Worm (Caenorhabditis elegans) whole organism, L1 larva: ENCODE measurements around the gene srw-4.

ENCODE experiments used
- C16A3.4 ChIP-seq: fragments of 150-350 bp; optimal IDR thresholded peaks from 2 replicates; lab custom pipeline; 2014; ENCODE audit warnings: missing biosample characterization, missing genetic modification characterization
- C34B4.2 ChIP-seq: sonication (generic microtip); optimal IDR thresholded peaks from 2 replicates; lab custom pipeline; 2017; ENCODE audit warnings: mild to moderate bottlenecking, missing genetic modification characterization, missing compliant biosample characterization
- F16B12.6 ChIP-seq: fragments of 150-350 bp; optimal IDR thresholded peaks from 2 replicates; lab custom pipeline; 2014; ENCODE audit warnings: missing biosample characterization, missing genetic modification characterization
- aly-2 ChIP-seq: fragments of 150-350 bp; optimal IDR thresholded peaks from 2 replicates; lab custom pipeline; 2014; ENCODE audit warnings: missing biosample characterization, missing genetic modification characterization
- blmp-1 ChIP-seq: fragments of 150-350 bp; optimal IDR thresholded peaks from 2 replicates; lab custom pipeline; 2014; ENCODE audit warnings: missing biosample characterization, missing genetic modification characterization
- ceh-63 ChIP-seq: fragments of 200-800 bp; sonication (Bioruptor generic); optimal IDR thresholded peaks from 2 replicates; lab custom pipeline; 2018; ENCODE audit warnings: mild to moderate bottlenecking, missing genetic modification characterization, missing compliant biosample characterization
- ceh-88 ChIP-seq: fragments of 200-800 bp; sonication (Bioruptor generic); IDR thresholded peaks from 2 replicates; pipeline ENCODE4 v1.3.6; 2022; ENCODE audit warnings: missing genetic modification characterization, missing compliant biosample characterization
- ceh-90 ChIP-seq: sonication (generic microtip); optimal IDR thresholded peaks from 2 replicates; lab custom pipeline; 2016; ENCODE audit warnings: missing genetic modification characterization, missing compliant biosample characterization
- ces-1 ChIP-seq: fragments of 150-350 bp; optimal IDR thresholded peaks from 2 replicates; lab custom pipeline; 2014; ENCODE audit warnings: missing biosample characterization, missing genetic modification reagents, missing genetic modification characterization
- dsc-1 ChIP-seq: sonication (generic microtip); optimal IDR thresholded peaks from 2 replicates; lab custom pipeline; 2016; ENCODE audit warnings: mild to moderate bottlenecking, missing genetic modification characterization, missing compliant biosample characterization
- efl-1 ChIP-seq, 4 experiments: fragments of 150-350 bp; optimal IDR thresholded peaks in 3 of 4; peaks in 1 of 4; 1 replicate in 1 of 4; 2 replicates in 3 of 4; lab custom pipeline; 2014; ENCODE audit warnings: missing biosample characterization in 2 of 4, missing genetic modification characterization in 2 of 4, missing genetic modification reagents in 2 of 4
- fkh-10 ChIP-seq: sonication (generic microtip); optimal IDR thresholded peaks from 2 replicates; lab custom pipeline; 2017; ENCODE audit warnings: missing biosample characterization, missing genetic modification reagents, missing genetic modification characterization
- fos-1 ChIP-seq: fragments of 150-350 bp; optimal IDR thresholded peaks from 2 replicates; lab custom pipeline; 2014; ENCODE audit warnings: missing biosample characterization, missing genetic modification characterization
- hpl-2 ChIP-seq: fragments of 150-350 bp; optimal IDR thresholded peaks from 2 replicates; lab custom pipeline; 2014; ENCODE audit warnings: missing biosample characterization, missing genetic modification reagents, missing genetic modification characterization
- isw-1 ChIP-seq: fragments of 200-800 bp; sonication (Bioruptor generic); IDR thresholded peaks from 2 replicates; pipeline ENCODE4 v1.3.6; 2022; ENCODE audit warnings: missing genetic modification characterization, missing compliant biosample characterization
- jun-1 ChIP-seq: fragments of 150-350 bp; optimal IDR thresholded peaks from 2 replicates; lab custom pipeline; 2014; ENCODE audit warnings: missing biosample characterization, missing genetic modification reagents, missing genetic modification characterization
- lin-14 ChIP-seq: fragments of 200-800 bp; sonication (Bioruptor generic); optimal IDR thresholded peaks from 2 replicates; lab custom pipeline; 2018; ENCODE audit warnings: mild to moderate bottlenecking, missing genetic modification characterization, moderate library complexity, missing compliant biosample characterization
- lin-15B ChIP-seq: fragments of 150-350 bp; sonication (generic microtip); optimal IDR thresholded peaks from 3 replicates; lab custom pipeline; 2014; ENCODE audit warnings: missing biosample characterization, missing genetic modification characterization
- lin-35 ChIP-seq, 2 experiments: fragments of 150-350 bp; optimal IDR thresholded peaks; 2 replicates each; lab custom pipeline; 2014; ENCODE audit warnings: missing biosample characterization in 2 of 2, missing genetic modification characterization in 2 of 2, missing genetic modification reagents in 2 of 2
- lsy-2 ChIP-seq, 2 experiments: fragments of 150-350 bp; optimal IDR thresholded peaks; 2 replicates each; lab custom pipeline; 2014; ENCODE audit warnings: missing biosample characterization in 2 of 2, missing genetic modification characterization in 2 of 2
- mdl-1 ChIP-seq, 2 experiments: fragments of 150-350 bp; optimal IDR thresholded peaks; 2 replicates each; lab custom pipeline; 2014 to 2017; ENCODE audit warnings: missing biosample characterization in 2 of 2, missing genetic modification characterization in 2 of 2, inconsistent platforms in 1 of 2
- mep-1 ChIP-seq: fragments of 150-350 bp; optimal IDR thresholded peaks from 2 replicates; lab custom pipeline; 2014; ENCODE audit warnings: missing biosample characterization, missing genetic modification characterization
- nhr-11 ChIP-seq: fragments of 150-350 bp; optimal IDR thresholded peaks from 2 replicates; lab custom pipeline; 2014; ENCODE audit warnings: missing biosample characterization, missing genetic modification characterization
- nhr-19 ChIP-seq: fragments of 200-800 bp; sonication (Bioruptor generic); conservative IDR thresholded peaks from 2 replicates; pipeline ENCODE4 v1.3.6; 2022; ENCODE audit warnings: missing genetic modification characterization, missing compliant biosample characterization
- nhr-77 ChIP-seq: fragments of 150-350 bp; optimal IDR thresholded peaks from 2 replicates; lab custom pipeline; 2014; ENCODE audit warnings: missing biosample characterization, missing genetic modification characterization
- nhr-84 ChIP-seq: sonication (generic microtip); optimal IDR thresholded peaks from 2 replicates; lab custom pipeline; 2017; ENCODE audit warnings: missing biosample characterization, missing genetic modification characterization
- nhr-85 ChIP-seq: sonication (generic microtip); peaks from one replicate; lab custom pipeline; 2016; ENCODE audit warnings: missing genetic modification characterization, inconsistent platforms, missing compliant biosample characterization
- pax-3 ChIP-seq: fragments of 200-800 bp; sonication (Bioruptor generic); optimal IDR thresholded peaks from 2 replicates; lab custom pipeline; 2018; ENCODE audit warnings: mild to moderate bottlenecking, missing genetic modification characterization, moderate library complexity, missing compliant biosample characterization
- skn-1 ChIP-seq: fragments of 150-350 bp; optimal IDR thresholded peaks from 2 replicates; lab custom pipeline; 2014; ENCODE audit warnings: missing biosample characterization, missing genetic modification characterization
- snpc-4 ChIP-seq: fragments of 150-350 bp; optimal IDR thresholded peaks from 2 replicates; lab custom pipeline; 2014; ENCODE audit warnings: missing biosample characterization, missing genetic modification characterization
- snu-23 ChIP-seq: sonication (generic microtip); optimal IDR thresholded peaks from 2 replicates; lab custom pipeline; 2016; ENCODE audit warnings: missing genetic modification characterization, missing compliant biosample characterization
- sox-4 ChIP-seq: sonication (generic microtip); optimal IDR thresholded peaks from 2 replicates; lab custom pipeline; 2016; ENCODE audit warnings: missing genetic modification characterization, missing compliant biosample characterization
- swsn-7 ChIP-seq: sonication (generic microtip); optimal IDR thresholded peaks from 2 replicates; lab custom pipeline; 2016; ENCODE audit warnings: missing genetic modification characterization, missing compliant biosample characterization
- tlp-1 ChIP-seq: fragments of 150-350 bp; optimal IDR thresholded peaks from 2 replicates; lab custom pipeline; 2014; ENCODE audit warnings: missing biosample characterization, missing genetic modification characterization
- unc-130 ChIP-seq: fragments of 150-350 bp; optimal IDR thresholded peaks from 2 replicates; lab custom pipeline; 2017; ENCODE audit warnings: missing biosample characterization, missing genetic modification characterization, inconsistent platforms
- unc-62 ChIP-seq: fragments of 150-350 bp; optimal IDR thresholded peaks from 2 replicates; lab custom pipeline; 2014; ENCODE audit warnings: missing biosample characterization, missing genetic modification reagents, missing genetic modification characterization
- vab-15 ChIP-seq: sonication (generic microtip); optimal IDR thresholded peaks from 2 replicates; lab custom pipeline; 2017; ENCODE audit warnings: missing genotype, mild to moderate bottlenecking, missing genetic modification characterization, missing compliant biosample characterization
- zag-1 ChIP-seq: fragments of 150-350 bp; optimal IDR thresholded peaks from 2 replicates; lab custom pipeline; 2014; ENCODE audit warnings: missing biosample characterization, missing genetic modification characterization
- zip-4 ChIP-seq: fragments of 200-800 bp; sonication (Bioruptor generic); optimal IDR thresholded peaks from 2 replicates; lab custom pipeline; 2018; ENCODE audit warnings: mild to moderate bottlenecking, missing genetic modification characterization, moderate library complexity, missing compliant biosample characterization

The srw-4 gene

ce11 chrV:2927553-2927952 lies 39.0 kb upstream of the srw-4 start, which contains the start of gene C31B8.12:
TSS of gene C31B8.12 (minus strand) at chrV:2927653.
- TF ChIP-seq unc-62 (GFP tag; lab: Kevin White, UChicago), result no peak
- TF ChIP-seq isw-1, result no peak
- TF ChIP-seq C16A3.4 (tag; lab: Kevin White, UChicago), result no peak
- TF ChIP-seq lin-15B, result no peak
- no peak for TF ChIP-seq fkh-10
- no peak for TF ChIP-seq efl-1 (optimal IDR thresholded peaks at IDR 0.05; lab: Kevin White, UChicago)
- TF ChIP-seq efl-1 (GFP tag; optimal IDR thresholded peaks at IDR 0.05 in 1 of 2; lab: Kevin White, UChicago), result no peak
- TF ChIP-seq vab-15, result no peak
- no peak for TF ChIP-seq zag-1 (tag; lab: Kevin White, UChicago)
- no peak for TF ChIP-seq blmp-1
- TF ChIP-seq jun-1 (tag; lab: Kevin White, UChicago), result no peak
- no peak for TF ChIP-seq unc-130
- no peak for TF ChIP-seq lin-14 (GFP tag; lab: Kevin White, UChicago)
- TF ChIP-seq fos-1 (tag; lab: Kevin White, UChicago), result no peak
- TF ChIP-seq mep-1, result no peak
- TF ChIP-seq C34B4.2 (tag; lab: Kevin White, UChicago), result no peak
- no peak for TF ChIP-seq ceh-63 (GFP tag; lab: Kevin White, UChicago)

ce11 chrV:2922594-2922993 lies 34.0 kb upstream of the srw-4 start, which contains the start of gene srh-38:
TSS of gene srh-38 (minus strand) at chrV:2922694.
- TF ChIP-seq skn-1 (tag; lab: Kevin White, UChicago), result no peak
- no peak for TF ChIP-seq sox-4 (tag; lab: Kevin White, UChicago)
- TF ChIP-seq nhr-11 (tag; lab: Kevin White, UChicago), result no peak
- no peak for TF ChIP-seq jun-1 (tag; lab: Kevin White, UChicago)
- TF ChIP-seq aly-2 (tag; lab: Kevin White, UChicago), result no peak
- no peak for TF ChIP-seq nhr-77 (tag; lab: Kevin White, UChicago)
- TF ChIP-seq fos-1 (tag; lab: Kevin White, UChicago), result no peak
- no peak for TF ChIP-seq ceh-88 (GFP tag; lab: Robert Waterston, UW)
- no peak for TF ChIP-seq hpl-2 (GFP tag; lab: Kevin White, UChicago)
- no peak for TF ChIP-seq nhr-84 (tag; lab: Kevin White, UChicago)
- TF ChIP-seq lin-35 (GFP tag; optimal IDR thresholded peaks at IDR 0.05; lab: Kevin White, UChicago), result no peak
- TF ChIP-seq snu-23 (GFP tag; lab: Kevin White, UChicago), result no peak
- no peak for TF ChIP-seq lsy-2 (tag; optimal IDR thresholded peaks at IDR 0.05; lab: Kevin White, UChicago)
- no peak for TF ChIP-seq nhr-19 (GFP tag; lab: Robert Waterston, UW)
- TF ChIP-seq pax-3 (tag; lab: Kevin White, UChicago), result no peak
- TF ChIP-seq zag-1 (tag; lab: Kevin White, UChicago), result no peak
- no peak for TF ChIP-seq dsc-1 (tag; lab: Kevin White, UChicago)
- TF ChIP-seq F16B12.6 (tag; lab: Kevin White, UChicago), result no peak
- TF ChIP-seq swsn-7 (tag; lab: Kevin White, UChicago), result no peak
- TF ChIP-seq zip-4, result no peak

ce11 chrV:2920125-2920524 lies 31.5 kb upstream of the srw-4 start:
- no peak for TF ChIP-seq isw-1
- no peak for TF ChIP-seq pax-3 (tag; lab: Kevin White, UChicago)
- no peak for TF ChIP-seq ces-1 (GFP tag; lab: Kevin White, UChicago)
- no peak for TF ChIP-seq ceh-90 (tag; lab: Kevin White, UChicago)
- peak; percentile 44 for TF ChIP-seq snpc-4 (tag; lab: Kevin White, UChicago)
- TF ChIP-seq zip-4, result no peak

ce11 chrV:2913948-2914347 lies 25.4 kb upstream of the srw-4 start, which contains the start of gene srh-146:
TSS of gene srh-146 (plus strand) at chrV:2914248.
- TF ChIP-seq tlp-1 (tag; lab: Kevin White, UChicago), result no peak
- TF ChIP-seq mdl-1 (tag; optimal IDR thresholded peaks at IDR 0.05; lab: Kevin White, UChicago), result no peak
- no peak for TF ChIP-seq nhr-85 (tag; lab: Kevin White, UChicago)
- no peak for TF ChIP-seq jun-1 (tag; lab: Kevin White, UChicago)
- TF ChIP-seq sox-4 (tag; lab: Kevin White, UChicago), result no peak
